Fruit fly (Drosophila melanogaster) whole organism, embryonic: ENCODE results near the gene CG6931.
A peak's percentile ranks its signal among the peaks of the same experiment; 100 is the strongest.

Source experiments
- Blimp-1 ChIP-seq: fragments of 200-800 bp; sonication (Bioruptor generic); optimal IDR thresholded peaks from 3 replicates; lab custom pipeline; 2018; ENCODE audit warnings: missing biosample characterization, missing genetic modification characterization, mild to moderate bottlenecking, moderate library complexity, missing genetic modification reagents
- CG10979 ChIP-seq: fragments of 200-800 bp; sonication (Bioruptor generic); optimal IDR thresholded peaks from 2 replicates; lab custom pipeline; 2018; ENCODE audit warnings: missing biosample characterization, mild to moderate bottlenecking, missing genetic modification characterization, moderate library complexity
- CG11504 ChIP-seq: fragments of 200-800 bp; sonication (Bioruptor generic); optimal IDR thresholded peaks from 3 replicates; lab custom pipeline; 2019; ENCODE audit warnings: missing biosample characterization, mild to moderate bottlenecking, missing genetic modification characterization, moderate library complexity
- CG11695 ChIP-seq: fragments of 200-800 bp; sonication (Bioruptor generic); IDR thresholded peaks from 3 replicates; pipeline ENCODE4 v1.3.6; 2022; ENCODE audit warnings: missing biosample characterization, missing genetic modification characterization
- CG14710 ChIP-seq: fragments of 200-800 bp; sonication (Bioruptor generic); optimal IDR thresholded peaks from 3 replicates; lab custom pipeline; 2019; ENCODE audit warnings: missing biosample characterization, mild to moderate bottlenecking, missing genetic modification characterization, moderate library complexity
- CG17359 ChIP-seq: fragments of 200-800 bp; sonication (Bioruptor generic); optimal IDR thresholded peaks from 3 replicates; lab custom pipeline; 2018; ENCODE audit warnings: missing biosample characterization, mild to moderate bottlenecking, missing genetic modification characterization, moderate library complexity
- CG17829 ChIP-seq: fragments of 200-800 bp; optimal IDR thresholded peaks from 2 replicates; lab custom pipeline; 2019; ENCODE audit warnings: missing biosample characterization, mild to moderate bottlenecking, missing genetic modification characterization, moderate library complexity
- CG3726 ChIP-seq: fragments of 200-800 bp; sonication (Bioruptor generic); IDR thresholded peaks from 3 replicates; pipeline ENCODE4, ENCODE4 v1.3.6; 2022; ENCODE audit warnings: missing biosample characterization, missing genetic modification characterization
- CG3847 ChIP-seq: fragments of 200-800 bp; sonication (Bioruptor generic); IDR thresholded peaks from 2 replicates; pipeline ENCODE4 v1.3.6; 2022; ENCODE audit warnings: missing biosample characterization, missing genetic modification characterization
- CG42726 ChIP-seq: fragments of 200-800 bp; sonication (Bioruptor generic); IDR thresholded peaks from 2 replicates; pipeline ENCODE4 v1.3.6; 2022; ENCODE audit warnings: missing biosample characterization, missing genetic modification characterization; ENCODE audit not compliant: partially characterized antibody
- CG4617 ChIP-seq: fragments of 200-800 bp; sonication (Bioruptor generic); optimal IDR thresholded peaks from 3 replicates; lab custom pipeline; 2016; ENCODE audit warnings: missing biosample characterization, missing genetic modification characterization, borderline replicate concordance
- CG4820 ChIP-seq: fragments of 200-800 bp; sonication (Bioruptor generic); optimal IDR thresholded peaks from 3 replicates; lab custom pipeline; 2016; ENCODE audit warnings: missing biosample characterization, missing genetic modification characterization
- CG5180 ChIP-seq: fragments of 200-800 bp; sonication (Bioruptor generic); optimal IDR thresholded peaks from 3 replicates; lab custom pipeline; 2017; ENCODE audit warnings: missing biosample characterization, missing genetic modification characterization, mild to moderate bottlenecking, moderate library complexity, missing genetic modification reagents
- CG6683 ChIP-seq: fragments of 200-800 bp; sonication (Bioruptor generic); optimal IDR thresholded peaks from 2 replicates; lab custom pipeline; 2017; ENCODE audit warnings: missing biosample characterization, mild to moderate bottlenecking, missing genetic modification characterization, missing genetic modification reagents
- CG6689 ChIP-seq: fragments of 200-800 bp; sonication (Bioruptor generic); IDR thresholded peaks from 2 replicates; pipeline ENCODE4 v1.3.6; 2022; ENCODE audit warnings: missing biosample characterization, missing genetic modification characterization
- CG6813 ChIP-seq: fragments of 200-800 bp; sonication (Bioruptor generic); optimal IDR thresholded peaks from 2 replicates; lab custom pipeline; 2017; ENCODE audit warnings: missing biosample characterization, missing genetic modification characterization, mild to moderate bottlenecking, moderate library complexity, missing genetic modification reagents
- CG8388 ChIP-seq: fragments of 200-800 bp; sonication (Bioruptor generic); optimal IDR thresholded peaks from 2 replicates; lab custom pipeline; 2019; ENCODE audit warnings: missing biosample characterization, mild to moderate bottlenecking, missing genetic modification characterization, moderate library complexity
- CG9932 ChIP-seq: fragments of 200-800 bp; sonication (Bioruptor generic); IDR thresholded peaks from 2 replicates; pipeline ENCODE4 v1.3.6; 2022; ENCODE audit warnings: missing biosample characterization, missing genetic modification characterization
- D19A ChIP-seq: fragments of 200-800 bp; optimal IDR thresholded peaks from 3 replicates; lab custom pipeline; 2019; ENCODE audit warnings: missing biosample characterization, mild to moderate bottlenecking, missing genetic modification characterization, moderate library complexity
- Dbx ChIP-seq: fragments of 200-800 bp; sonication (Bioruptor generic); IDR thresholded peaks from 3 replicates; pipeline ENCODE4 v1.3.6; 2022; ENCODE audit warnings: missing biosample characterization, missing genetic modification characterization
- Dip3 ChIP-seq: fragments of 200-800 bp; sonication (Bioruptor generic); optimal IDR thresholded peaks from 3 replicates; lab custom pipeline; 2016; ENCODE audit warnings: missing biosample characterization, missing genetic modification characterization
- E2f2 ChIP-seq: fragments of 200-800 bp; sonication (Bioruptor generic); IDR thresholded peaks from 2 replicates; pipeline ENCODE4 v1.3.6; 2022; ENCODE audit warnings: missing biosample characterization, missing genetic modification characterization
- Ets65A ChIP-seq: fragments of 200-800 bp; sonication (Bioruptor generic); peaks from one replicate; lab custom pipeline; 2016; ENCODE audit warnings: missing biosample characterization, missing genetic modification characterization
- Hr3 ChIP-seq: fragments of 200-800 bp; sonication (Bioruptor generic); optimal IDR thresholded peaks from 3 replicates; lab custom pipeline; 2016; ENCODE audit warnings: missing biosample characterization, missing genetic modification characterization
- Kr ChIP-seq: fragments of 200-800 bp; sonication (Bioruptor generic); optimal IDR thresholded peaks from 2 replicates; lab custom pipeline; 2017; ENCODE audit warnings: missing biosample characterization, mild to moderate bottlenecking, missing genetic modification characterization
- MBD-R2 ChIP-seq: fragments of 200-800 bp; sonication (Bioruptor generic); IDR thresholded peaks from 2 replicates; pipeline ENCODE4 v1.3.6; 2022; ENCODE audit warnings: missing biosample characterization, missing genetic modification characterization
- Nf-YB ChIP-seq: fragments of 200-800 bp; sonication (Bioruptor generic); optimal IDR thresholded peaks from 3 replicates; lab custom pipeline; 2019; ENCODE audit warnings: missing biosample characterization, mild to moderate bottlenecking, missing genetic modification characterization, moderate library complexity
- Oaz ChIP-seq: fragments of 200-800 bp; sonication (Bioruptor generic); IDR thresholded peaks from 2 replicates; pipeline ENCODE4 v1.3.6; 2022; ENCODE audit warnings: missing biosample characterization, missing genetic modification characterization
- Oli ChIP-seq: fragments of 200-800 bp; sonication (Bioruptor generic); optimal IDR thresholded peaks from 2 replicates; lab custom pipeline; 2018; ENCODE audit warnings: missing biosample characterization, mild to moderate bottlenecking, missing genetic modification characterization, moderate library complexity
- Sox102F ChIP-seq: fragments of 200-800 bp; sonication (Bioruptor generic); optimal IDR thresholded peaks from 2 replicates; lab custom pipeline; 2018; ENCODE audit warnings: missing biosample characterization, mild to moderate bottlenecking, missing genetic modification characterization, moderate library complexity
- Taf1 ChIP-seq: fragments of 200-800 bp; sonication (Bioruptor generic); IDR thresholded peaks from 2 replicates; pipeline ENCODE4 v1.3.6; 2022; ENCODE audit warnings: missing biosample characterization, missing genetic modification characterization
- Xrp1 ChIP-seq: fragments of 200-800 bp; sonication (Bioruptor generic); IDR thresholded peaks from 2 replicates; pipeline ENCODE4 v1.3.6; 2022; ENCODE audit warnings: missing biosample characterization, missing genetic modification characterization
- ara ChIP-seq: fragments of 200-800 bp; sonication (Bioruptor generic); IDR thresholded peaks from 2 replicates; pipeline ENCODE4 v1.3.6; 2022; ENCODE audit warnings: missing biosample characterization, missing genetic modification characterization
- bsh ChIP-seq, 2 experiments: fragments of 200-800 bp; sonication (Bioruptor generic); optimal IDR thresholded peaks; 2 replicates each; lab custom pipeline; 2017 to 2018; ENCODE audit warnings: mild to moderate bottlenecking in 2 of 2, missing biosample characterization in 2 of 2, missing genetic modification characterization in 2 of 2, moderate library complexity in 1 of 2
- cad ChIP-seq: fragments of >200 bp; optimal IDR thresholded peaks from 2 replicates; lab custom pipeline; 2017; ENCODE audit warnings: missing biosample characterization, missing genetic modification characterization
- crc ChIP-seq: fragments of 200-800 bp; sonication (Bioruptor generic); optimal IDR thresholded peaks from 2 replicates; lab custom pipeline; 2016; ENCODE audit warnings: missing biosample characterization, missing genetic modification characterization
- fd96Cb ChIP-seq: fragments of 200-800 bp; sonication (Bioruptor generic); optimal IDR thresholded peaks from 2 replicates; lab custom pipeline; 2018; ENCODE audit warnings: missing biosample characterization, mild to moderate bottlenecking, missing genetic modification characterization, moderate library complexity
- gem ChIP-seq: fragments of 200-800 bp; sonication (Bioruptor generic); optimal IDR thresholded peaks from 2 replicates; lab custom pipeline; 2019; ENCODE audit warnings: missing biosample characterization, mild to moderate bottlenecking, missing genetic modification characterization, moderate library complexity
- lov ChIP-seq, 2 experiments: fragments of 200-800 bp in 1 of 2; fragments of >200 bp in 1 of 2; sonication (Bioruptor generic) in 1 of 2; IDR thresholded peaks in 1 of 2; optimal IDR thresholded peaks in 1 of 2; 2 replicates in 1 of 2; 3 replicates in 1 of 2; pipeline versions ENCODE4 v1.3.6 to Lab custom; 2017 to 2022; ENCODE audit warnings: missing biosample characterization in 1 of 2, missing genetic modification characterization in 1 of 2
- nom ChIP-seq: fragments of 200-800 bp; sonication (Bioruptor generic); optimal IDR thresholded peaks from 2 replicates; lab custom pipeline; 2017; ENCODE audit warnings: missing biosample characterization, missing genetic modification characterization, mild to moderate bottlenecking, moderate library complexity, missing genetic modification reagents
- phol ChIP-seq: fragments of 200-800 bp; sonication (Bioruptor generic); optimal IDR thresholded peaks from 3 replicates; lab custom pipeline; 2018; ENCODE audit warnings: missing biosample characterization, mild to moderate bottlenecking, missing genetic modification characterization, moderate library complexity
- row ChIP-seq: fragments of 200-800 bp; sonication (Bioruptor generic); IDR thresholded peaks from 3 replicates; pipeline ENCODE4 v1.3.6; 2022; ENCODE audit warnings: missing biosample characterization, missing genetic modification characterization
- sens ChIP-seq: fragments of 200-800 bp; sonication (Bioruptor generic); peaks from one replicate; lab custom pipeline; 2016; ENCODE audit warnings: missing biosample characterization, missing genetic modification characterization
- seq ChIP-seq: fragments of 200-800 bp; sonication (Bioruptor generic); IDR thresholded peaks from 2 replicates; pipeline ENCODE4 v1.3.6; 2022; ENCODE audit warnings: missing biosample characterization, missing genetic modification characterization
- vnd ChIP-seq: fragments of 200-800 bp; sonication (Bioruptor generic); IDR thresholded peaks from 3 replicates; pipeline ENCODE4 v1.3.6; 2022; ENCODE audit warnings: missing biosample characterization, missing genetic modification characterization; ENCODE audit not compliant: partially characterized antibody

CG6931 gene

DNA sequence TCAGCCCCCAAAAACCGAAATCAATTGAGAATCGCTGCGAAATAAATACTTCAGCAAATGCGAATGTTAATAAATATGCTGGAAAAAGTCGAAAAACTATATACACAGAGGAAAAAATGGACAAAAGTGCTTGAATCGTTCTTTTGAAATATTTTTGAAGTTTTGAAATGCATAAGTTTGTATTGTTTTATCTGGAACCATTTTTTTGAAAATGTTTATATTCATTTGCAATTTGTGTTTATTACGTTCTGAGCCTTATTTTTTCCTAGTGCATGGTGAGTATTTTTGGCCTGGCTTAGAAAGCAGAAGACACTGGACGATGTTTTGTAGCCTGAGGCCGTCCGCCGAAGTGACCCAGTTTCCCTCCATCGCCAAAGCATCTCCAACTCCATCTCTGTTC, 34.4 kb downstream of the CG6931 start:
- no peak for TF ChIP-seq vnd
- TF ChIP-seq sens (GFP tag; lab: Kevin White, UChicago), result peak; percentile 8
- TF ChIP-seq Sox102F, result peak; percentile 29
- TF ChIP-seq Dip3 (GFP tag; lab: Kevin White, UChicago), result no peak
- TF ChIP-seq bsh (GFP tag; optimal IDR thresholded peaks at IDR 0.05; lab: Kevin White, UChicago), result peak in 1 of 2 experiments; percentile 33
- TF ChIP-seq CG17359, result peak; percentile 6
- peak; percentile 10 for TF ChIP-seq Blimp-1 (GFP tag; lab: Kevin White, UChicago)
- peak; percentile 38 for TF ChIP-seq gem (tag; lab: Kevin White, UChicago)
- no peak for TF ChIP-seq cad (GFP tag; lab: Kevin White, UChicago)
- TF ChIP-seq seq, result no peak
- 0 out of 3 replicates have a peak, but pooled peaks have one; percentile 9 for TF ChIP-seq row (GFP tag; lab: Robert Waterston, UW)

DNA sequence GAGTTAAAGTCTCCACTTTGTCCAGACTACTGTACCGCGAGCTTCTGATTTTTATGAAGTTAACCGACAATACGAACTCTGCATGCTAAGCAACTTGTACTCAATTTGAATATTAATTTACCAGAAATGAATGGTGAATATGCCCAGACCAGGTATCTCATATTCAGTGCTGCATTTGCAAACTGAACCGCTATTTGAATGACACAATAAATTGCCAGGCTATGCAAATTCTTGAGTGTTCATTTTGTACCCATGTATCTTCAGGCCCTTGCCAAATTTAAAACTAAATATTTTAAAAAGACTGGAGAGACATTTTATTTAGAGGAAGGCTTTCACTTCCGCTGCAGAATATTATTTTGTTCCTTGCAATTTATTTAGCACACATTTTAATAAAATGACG, 37.4 kb downstream of the CG6931 start:
- TF ChIP-seq crc (GFP tag; lab: Kevin White, UChicago) (no peak), E2f2 (GFP tag; lab: Robert Waterston, UW) (no peak)

DNA sequence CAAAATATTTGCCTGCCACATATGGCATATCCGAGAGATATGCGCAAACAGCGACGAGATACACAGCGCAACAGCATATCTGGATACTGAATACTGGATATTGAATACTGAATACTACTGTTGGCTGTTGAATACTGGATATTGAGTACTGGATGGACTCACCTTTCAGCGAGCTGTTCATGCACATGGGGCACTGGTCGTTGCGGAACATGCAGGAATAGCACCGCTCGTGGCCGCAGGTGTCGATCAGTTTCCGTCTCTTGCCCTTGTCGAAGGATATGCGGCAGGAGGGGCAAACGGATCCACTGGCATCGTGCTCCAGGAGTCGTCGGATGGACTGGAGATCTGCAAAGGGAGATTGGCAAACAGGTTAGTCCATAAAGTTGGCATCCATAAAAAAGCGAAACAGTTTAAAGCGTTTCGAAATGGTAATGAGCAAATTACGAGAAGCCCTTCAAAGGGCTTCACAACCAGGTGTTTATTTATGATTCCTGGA, 38.0 kb downstream of the CG6931 start:
- TF ChIP-seq Ets65A (GFP tag; lab: Kevin White, UChicago) (peak; percentile 71), CG3847 (GFP tag; lab: Robert Waterston, UW) (no peak), Oaz (no peak), Dip3 (GFP tag; lab: Kevin White, UChicago) (no peak), CG6689 (GFP tag; lab: Robert Waterston, UW) (no peak), CG6683 (GFP tag; lab: Kevin White, UChicago) (no peak), lov (optimal IDR thresholded peaks at IDR 0.05; lab: Kevin White, UChicago) (no peak), lov (GFP tag; IDR thresholded peaks at IDR 0.05; lab: Robert Waterston, UW) (no peak), CG4820 (GFP tag; lab: Kevin White, UChicago) (no peak), Nf-YB (GFP tag; lab: Kevin White, UChicago) (no peak), nom (GFP tag; lab: Kevin White, UChicago) (peak; percentile 11), CG5180 (GFP tag; lab: Kevin White, UChicago) (no peak), CG9932 (GFP tag; lab: Robert Waterston, UW) (no peak), Taf1 (no peak), CG3726 (GFP tag; lab: Robert Waterston, UW) (no peak), CG42726 (0 out of 2 replicates have a peak, but pooled peaks have one; percentile 23), CG8388 (no peak), Kr (GFP tag; lab: Kevin White, UChicago) (no peak), MBD-R2 (no peak)

DNA sequence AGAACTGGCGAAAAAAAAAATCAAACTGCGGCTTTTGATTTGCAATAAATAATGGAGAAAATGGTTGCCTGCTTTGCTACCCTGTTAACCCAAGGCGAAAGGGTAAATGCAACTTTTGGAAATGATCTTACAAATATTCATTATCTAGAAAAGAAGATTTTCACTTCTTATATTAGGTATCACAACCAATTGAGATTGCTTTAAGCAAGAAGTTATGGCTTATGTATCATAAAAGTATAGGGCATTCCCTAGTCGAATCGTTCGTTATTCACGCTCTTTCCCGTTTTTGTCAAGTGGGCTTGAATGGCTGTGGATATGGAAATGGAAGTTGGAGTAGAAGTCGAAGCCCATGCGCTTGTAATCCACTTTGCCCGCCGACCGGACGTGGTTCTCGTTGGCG, 40.0 kb downstream of the CG6931 start:
- no peak for TF ChIP-seq CG6813 (GFP tag; lab: Kevin White, UChicago)
- 0 out of 3 replicates have a peak, but pooled peaks have one; percentile 19 for TF ChIP-seq Dbx (GFP tag; lab: Robert Waterston, UW)
- TF ChIP-seq CG11504 (tag; lab: Kevin White, UChicago), result peak; percentile 35
- TF ChIP-seq CG10979 (tag; lab: Kevin White, UChicago), result peak; percentile 43
- peak; percentile 9 for TF ChIP-seq CG17829 (tag; lab: Kevin White, UChicago)
- TF ChIP-seq CG11695 (GFP tag; lab: Robert Waterston, UW), result 0 out of 3 replicates have a peak, but pooled peaks have one; percentile 32
- peak; percentile 22; the same call in 1 of the 2 replicates for TF ChIP-seq Xrp1 (GFP tag; lab: Robert Waterston, UW)
- no peak for TF ChIP-seq CG4617 (GFP tag; lab: Kevin White, UChicago)
- TF ChIP-seq sens (GFP tag; lab: Kevin White, UChicago), result peak; percentile 60
- TF ChIP-seq Blimp-1 (GFP tag; lab: Kevin White, UChicago), result peak; percentile 44
- peak; percentile 6 for TF ChIP-seq CG14710 (tag; lab: Kevin White, UChicago)
- peak; percentile 10 for TF ChIP-seq gem (tag; lab: Kevin White, UChicago)
- TF ChIP-seq fd96Cb (tag; lab: Kevin White, UChicago), result peak; percentile 36
- TF ChIP-seq ara, result 0 out of 2 replicates have a peak, but pooled peaks have one; percentile 6
- peak; percentile 32 for TF ChIP-seq phol (tag; lab: Kevin White, UChicago)
- TF ChIP-seq D19A (tag; lab: Kevin White, UChicago), result peak; percentile 19
- 0 out of 2 replicates have a peak, but pooled peaks have one; percentile 29 for TF ChIP-seq CG6689 (GFP tag; lab: Robert Waterston, UW)
- peak; percentile 16 for TF ChIP-seq Oli (tag; lab: Kevin White, UChicago)
- no peak for TF ChIP-seq Hr3 (GFP tag; lab: Kevin White, UChicago)
